Worm (Caenorhabditis elegans) whole organism, midembryonic: ENCODE results near the gene pah-1.

Experiments used
- T22C8.4 ChIP-seq: fragments of 200-800 bp; sonication (Bioruptor generic); IDR thresholded peaks from 2 replicates; pipeline ENCODE4 v1.3.6; 2022; ENCODE audit warnings: missing genetic modification characterization, missing compliant biosample characterization
- cog-1 ChIP-seq: sonication (generic microtip); optimal IDR thresholded peaks from 2 replicates; lab custom pipeline; 2016; ENCODE audit warnings: missing genetic modification characterization, missing compliant biosample characterization
- flt-1 ChIP-seq: fragments of 200-800 bp; sonication (Bioruptor generic); IDR thresholded peaks from 2 replicates; pipeline ENCODE4 v1.3.6; 2022; ENCODE audit warnings: missing genetic modification characterization, missing compliant biosample characterization
- med-1 ChIP-seq: sonication (generic microtip); optimal IDR thresholded peaks from 2 replicates; lab custom pipeline; 2017; ENCODE audit warnings: missing genetic modification characterization, mild to moderate bottlenecking, missing compliant biosample characterization, antibody characterized with exemption, missing genetic modification reagents; ENCODE audit not compliant: insufficient read depth
- ref-1 ChIP-seq: fragments of 200-800 bp; sonication (Bioruptor generic); conservative IDR thresholded peaks from 2 replicates; pipeline ENCODE4 v1.3.6; 2022; ENCODE audit warnings: missing genetic modification reagents, missing genetic modification characterization, missing compliant biosample characterization
- tab-1 ChIP-seq: fragments of 200-800 bp; sonication (Bioruptor generic); IDR thresholded peaks from 2 replicates; pipeline ENCODE4 v1.3.6; 2022; ENCODE audit warnings: missing genetic modification characterization, missing compliant biosample characterization
- ztf-29 ChIP-seq: fragments of 200-800 bp; sonication (Bioruptor generic); IDR thresholded peaks from 2 replicates; pipeline ENCODE4 v1.3.6; 2022; ENCODE audit warnings: missing genetic modification reagents, missing genetic modification characterization, missing compliant biosample characterization

DNA sequence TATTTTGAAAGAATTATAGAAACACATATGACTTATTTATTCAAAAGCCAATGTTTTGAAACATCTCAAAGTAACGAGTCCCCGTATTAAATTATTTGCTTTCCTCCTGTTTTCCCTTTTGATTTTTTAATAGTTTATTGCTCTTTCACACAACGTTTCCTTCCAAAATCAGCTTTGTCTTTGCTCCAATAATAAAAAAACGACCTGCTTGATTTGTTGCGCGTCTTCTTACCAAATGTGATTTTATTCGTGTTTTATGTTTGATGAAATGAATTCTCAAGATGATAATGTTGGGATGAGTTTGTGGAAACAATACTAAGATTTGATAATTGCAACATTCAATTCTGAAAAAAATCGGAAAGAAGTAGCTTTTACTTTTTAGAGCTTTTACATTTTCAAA lies 45.5 kb upstream of the pah-1 start:
- TF ChIP-seq med-1 (GFP tag; lab: Kevin White, UChicago): no peak
- TF ChIP-seq flt-1 (GFP tag; lab: Robert Waterston, UW): no peak
- no peak for TF ChIP-seq T22C8.4 (GFP tag; lab: Robert Waterston, UW)
- no peak for TF ChIP-seq ref-1 (GFP tag; lab: Robert Waterston, UW)
- no peak for TF ChIP-seq cog-1 (tag; lab: Kevin White, UChicago)
- TF ChIP-seq tab-1 (GFP tag; lab: Robert Waterston, UW): no peak
- no peak for TF ChIP-seq ztf-29 (GFP tag; lab: Robert Waterston, UW)
